In the genomic region with DNA sequence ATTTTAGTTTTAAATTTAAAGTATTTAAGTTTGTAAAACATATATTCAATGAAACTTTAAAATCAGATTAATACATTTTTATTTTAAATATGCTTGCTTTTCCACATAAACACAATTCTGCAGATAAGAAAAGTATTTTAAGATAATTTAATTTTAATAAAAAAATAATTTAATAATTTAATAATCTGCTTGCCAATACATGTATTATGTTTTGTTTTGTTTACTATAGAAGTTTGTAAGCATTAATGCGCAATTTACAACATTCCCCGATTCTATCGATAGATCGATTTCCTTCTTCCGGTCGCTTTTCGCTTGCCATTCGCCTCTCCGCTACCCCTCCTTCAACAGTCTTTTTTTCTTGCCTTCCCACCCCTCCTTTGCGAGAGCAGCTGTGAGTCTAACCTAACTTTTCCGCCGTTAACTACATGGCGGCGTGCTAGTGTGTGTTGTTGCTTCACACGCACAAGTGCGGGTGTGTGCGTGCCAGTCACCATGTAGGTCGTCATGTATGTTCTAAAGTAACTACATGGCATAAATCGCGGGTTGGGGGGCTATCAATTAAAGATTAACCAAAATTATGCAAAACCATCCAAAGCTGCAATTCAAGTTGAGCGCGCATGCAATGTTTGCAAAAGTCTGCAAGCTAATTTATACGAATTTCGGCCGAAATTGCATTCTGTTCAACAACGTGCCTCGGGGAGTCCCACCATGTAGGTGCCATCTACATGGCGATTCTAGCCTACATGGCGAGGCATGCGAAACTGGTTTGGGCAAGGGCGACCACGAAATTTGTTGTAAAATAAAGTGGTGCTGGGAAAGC, we compare ENCODE assay signal across 3 fruit fly cellular contexts.
TF ChIP-seq lines count a peak whose summit lies in the region.

No protein-coding gene starts in this region.

TF ChIP-seq in whole organism, adult, 20 proteins besides CTCF, POLR2A, EP300 and RAD21 (continued from another document):
- peak; percentile 46 for TF ChIP-seq CG5204 (GFP tag; optimal IDR thresholded peaks at IDR 0.05; lab: Kevin White, UChicago)
- TF ChIP-seq Crg-1 (GFP tag; optimal IDR thresholded peaks at IDR 0.05; lab: Kevin White, UChicago): no peak
- peak; percentile 25 for TF ChIP-seq tj (GFP tag; optimal IDR thresholded peaks at IDR 0.05; lab: Kevin White, UChicago)
- no peak for TF ChIP-seq kay (GFP tag; lab: Kevin White, UChicago; ENCODE audit: borderline replicate concordance)
- no peak for TF ChIP-seq CG14711 (tag; optimal IDR thresholded peaks at IDR 0.05; lab: Kevin White, UChicago)

TF ChIP-seq in whole organism, embryonic, 481 proteins besides CTCF, POLR2A, EP300 and RAD21 (continued from another document and continues in another):
- TF ChIP-seq sqz (GFP tag; optimal IDR thresholded peaks at IDR 0.05; lab: Kevin White, UChicago) (peak; percentile 70), wek (GFP tag; optimal IDR thresholded peaks at IDR 0.05; lab: Kevin White, UChicago) (peak; percentile 47), CG4360 (GFP tag; IDR thresholded peaks at IDR 0.05; lab: Robert Waterston, UW) (peak; percentile 82), CG8089 (GFP tag; optimal IDR thresholded peaks at IDR 0.05; lab: Kevin White, UChicago) (no peak), zfh2 (GFP tag; optimal IDR thresholded peaks at IDR 0.05; lab: Kevin White, UChicago) (peak; percentile 20), CG1832 (GFP tag; optimal IDR thresholded peaks at IDR 0.05; lab: Kevin White, UChicago) (no peak), Atf-2 (GFP tag; optimal IDR thresholded peaks at IDR 0.05; lab: Kevin White, UChicago) (no peak), onecut (GFP tag; IDR thresholded peaks at IDR 0.05; lab: Robert Waterston, UW) (peak; percentile 9; the same call in 1 of the 2 replicates), Stat92E (GFP tag; optimal IDR thresholded peaks at IDR 0.05; lab: Kevin White, UChicago) (peak in 1 of 3 experiments; percentile 7), NC2α (GFP tag; optimal IDR thresholded peaks at IDR 0.05; lab: Kevin White, UChicago) (no peak), prd (optimal IDR thresholded peaks at IDR 0.05; lab: Kevin White, UChicago) (no peak), prd (GFP tag; IDR thresholded peaks at IDR 0.05; lab: Robert Waterston, UW) (no peak), CG4404 (GFP tag; IDR thresholded peaks at IDR 0.05; lab: Robert Waterston, UW) (no peak), CG6689 (GFP tag; IDR thresholded peaks at IDR 0.05; lab: Robert Waterston, UW) (no peak), Dad (GFP tag; optimal IDR thresholded peaks at IDR 0.05; lab: Kevin White, UChicago) (no peak), dmrt99B (tag; optimal IDR thresholded peaks at IDR 0.05; lab: Kevin White, UChicago) (no peak), CG14965 (GFP tag; optimal IDR thresholded peaks at IDR 0.05; lab: Kevin White, UChicago; ENCODE audit: borderline replicate concordance) (no peak), grau (tag; optimal IDR thresholded peaks at IDR 0.05; lab: Kevin White, UChicago) (peak; percentile 32), CG8359 (GFP tag; optimal IDR thresholded peaks at IDR 0.05; lab: Kevin White, UChicago; ENCODE audit: borderline replicate concordance) (no peak), HmgZ (tag; optimal IDR thresholded peaks at IDR 0.05; lab: Kevin White, UChicago) (peak; percentile 64), CG15514 (GFP tag; optimal IDR thresholded peaks at IDR 0.05; lab: Kevin White, UChicago) (peak; percentile 41), NK7.1 (GFP tag; optimal IDR thresholded peaks at IDR 0.05; lab: Kevin White, UChicago) (no peak), trem (tag; optimal IDR thresholded peaks at IDR 0.05; lab: Kevin White, UChicago) (no peak), sr (GFP tag; IDR thresholded peaks at IDR 0.05; lab: Robert Waterston, UW) (no peak), CG2199 (GFP tag; IDR thresholded peaks at IDR 0.05; lab: Robert Waterston, UW) (no peak), ato (GFP tag; IDR thresholded peaks at IDR 0.05; lab: Robert Waterston, UW; ENCODE audit: partially characterized antibody) (peak; percentile 39; the same call in 1 of the 2 replicates), Asciz (GFP tag; optimal IDR thresholded peaks at IDR 0.05; lab: Kevin White, UChicago) (peak; percentile 4), Mrtf (GFP tag; IDR thresholded peaks at IDR 0.05; lab: Robert Waterston, UW) (no peak), fd64A (GFP tag; optimal IDR thresholded peaks at IDR 0.05; lab: Kevin White, UChicago) (no peak), ap (GFP tag; IDR thresholded peaks at IDR 0.05; lab: Robert Waterston, UW) (no peak), ewg (GFP tag; optimal IDR thresholded peaks at IDR 0.05; lab: Kevin White, UChicago) (peak; percentile 18), CG14860 (GFP tag; IDR thresholded peaks at IDR 0.05; lab: Robert Waterston, UW; ENCODE audit: partially characterized antibody) (no peak; the same call in 2 of the 3 replicates), Xrp1 (GFP tag; IDR thresholded peaks at IDR 0.05; lab: Robert Waterston, UW) (no peak), Kr (GFP tag; optimal IDR thresholded peaks at IDR 0.05; lab: Kevin White, UChicago) (no peak), repo (GFP tag; optimal IDR thresholded peaks at IDR 0.05; lab: Kevin White, UChicago) (no peak), Eip74EF (GFP tag; optimal IDR thresholded peaks at IDR 0.05; lab: Kevin White, UChicago) (no peak), CoRest (tag; optimal IDR thresholded peaks at IDR 0.05; lab: Kevin White, UChicago) (peak; percentile 40), fru (optimal IDR thresholded peaks at IDR 0.05; lab: Kevin White, UChicago) (no peak), Bgb (GFP tag; IDR thresholded peaks at IDR 0.05; lab: Robert Waterston, UW; ENCODE audit: partially characterized antibody) (peak; percentile 72), z (GFP tag; IDR thresholded peaks at IDR 0.05; lab: Robert Waterston, UW) (no peak), CG2678 (tag; optimal IDR thresholded peaks at IDR 0.05; lab: Kevin White, UChicago) (no peak), sc (optimal IDR thresholded peaks at IDR 0.05; lab: Kevin White, UChicago) (no peak), sc (GFP tag; optimal IDR thresholded peaks at IDR 0.05; lab: Kevin White, UChicago) (no peak), CG11696 (GFP tag; IDR thresholded peaks at IDR 0.05; lab: Robert Waterston, UW) (no peak), Deaf1 (tag; optimal IDR thresholded peaks at IDR 0.05; lab: Kevin White, UChicago) (no peak), luna (GFP tag; optimal IDR thresholded peaks at IDR 0.05; lab: Kevin White, UChicago) (no peak), Ets97D (GFP tag; optimal IDR thresholded peaks at IDR 0.05; lab: Kevin White, UChicago) (peak; percentile 87), CG8281 (tag; optimal IDR thresholded peaks at IDR 0.05; lab: Kevin White, UChicago) (no peak), Trl (optimal IDR thresholded peaks at IDR 0.05; lab: Kevin White, UChicago) (no peak), Trl (GFP tag; optimal IDR thresholded peaks at IDR 0.05; lab: Kevin White, UChicago) (no peak), CG11504 (tag; optimal IDR thresholded peaks at IDR 0.05; lab: Kevin White, UChicago) (no peak), mirr (GFP tag; optimal IDR thresholded peaks at IDR 0.05; lab: Kevin White, UChicago) (peak; percentile 72), CG17359 (tag; optimal IDR thresholded peaks at IDR 0.05; lab: Kevin White, UChicago) (no peak), exex (tag; optimal IDR thresholded peaks at IDR 0.05; lab: Kevin White, UChicago) (no peak), tgo (GFP tag; IDR thresholded peaks at IDR 0.05; lab: Robert Waterston, UW) (0 out of 3 replicates have a peak, but pooled peaks have one; percentile 3), PHDP (tag; optimal IDR thresholded peaks at IDR 0.05; lab: Kevin White, UChicago) (no peak), tio (GFP tag; optimal IDR thresholded peaks at IDR 0.05; lab: Kevin White, UChicago) (no peak), CG13296 (GFP tag; optimal IDR thresholded peaks at IDR 0.05; lab: Kevin White, UChicago) (peak; percentile 35), Hsf (GFP tag; optimal IDR thresholded peaks at IDR 0.05; lab: Kevin White, UChicago) (no peak)

TF ChIP-seq in whole organism, prepupa, 60 proteins besides CTCF, POLR2A, EP300 and RAD21 (continued from another document):
- TF ChIP-seq Smox (GFP tag; optimal IDR thresholded peaks at IDR 0.05; lab: Kevin White, UChicago) (no peak), Eip75B (GFP tag; optimal IDR thresholded peaks at IDR 0.05; lab: Kevin White, UChicago) (no peak), fd85E (GFP tag; optimal IDR thresholded peaks at IDR 0.05; lab: Kevin White, UChicago) (no peak), Eip78C (GFP tag; lab: Kevin White, UChicago) (peak; percentile 42), CG8632 (GFP tag; optimal IDR thresholded peaks at IDR 0.05; lab: Kevin White, UChicago) (no peak), Gug (GFP tag; IDR thresholded peaks at IDR 0.05; lab: Robert Waterston, UW) (no peak), fd59A (GFP tag; optimal IDR thresholded peaks at IDR 0.05; lab: Kevin White, UChicago) (no peak), Hr4 (GFP tag; optimal IDR thresholded peaks at IDR 0.05; lab: Kevin White, UChicago) (no peak), Blimp-1 (GFP tag; optimal IDR thresholded peaks at IDR 0.05; lab: Kevin White, UChicago) (peak; percentile 9), Sox102F (GFP tag; optimal IDR thresholded peaks at IDR 0.05; lab: Kevin White, UChicago) (no peak), vri (GFP tag; optimal IDR thresholded peaks at IDR 0.05; lab: Kevin White, UChicago) (no peak), Ets21C (GFP tag; optimal IDR thresholded peaks at IDR 0.05; lab: Kevin White, UChicago) (no peak), CG32006 (GFP tag; optimal IDR thresholded peaks at IDR 0.05; lab: Kevin White, UChicago) (peak; percentile 37), CG8119 (GFP tag; IDR thresholded peaks at IDR 0.05; lab: Robert Waterston, UW) (no peak), CG10631 (GFP tag; optimal IDR thresholded peaks at IDR 0.05; lab: Kevin White, UChicago) (peak; percentile 15), CG11762 (GFP tag; optimal IDR thresholded peaks at IDR 0.05; lab: Kevin White, UChicago; ENCODE audit: insufficient read depth) (no peak), spab (GFP tag; optimal IDR thresholded peaks at IDR 0.05; lab: Kevin White, UChicago) (no peak), CG6163 (GFP tag; IDR thresholded peaks at IDR 0.05; lab: Robert Waterston, UW) (peak; percentile 77), CG6854 (GFP tag; optimal IDR thresholded peaks at IDR 0.05; lab: Kevin White, UChicago) (no peak), CG6808 (GFP tag; optimal IDR thresholded peaks at IDR 0.05; lab: Kevin White, UChicago) (no peak), CG6276 (GFP tag; optimal IDR thresholded peaks at IDR 0.05; lab: Kevin White, UChicago) (no peak), CG3919 (GFP tag; optimal IDR thresholded peaks at IDR 0.05; lab: Kevin White, UChicago) (peak; percentile 15), fkh (GFP tag; optimal IDR thresholded peaks at IDR 0.05; lab: Kevin White, UChicago) (peak; percentile 66), CG3032 (tag; optimal IDR thresholded peaks at IDR 0.05; lab: Kevin White, UChicago) (peak; percentile 33), achi (GFP tag; optimal IDR thresholded peaks at IDR 0.05; lab: Kevin White, UChicago) (peak; percentile 21), CG34406 (GFP tag; optimal IDR thresholded peaks at IDR 0.05; lab: Kevin White, UChicago) (peak; percentile 4), Sox14 (GFP tag; optimal IDR thresholded peaks at IDR 0.05; lab: Kevin White, UChicago) (peak; percentile 19), CG1621 (tag; optimal IDR thresholded peaks at IDR 0.05; lab: Kevin White, UChicago) (peak; percentile 42), lz (GFP tag; optimal IDR thresholded peaks at IDR 0.05; lab: Kevin White, UChicago) (no peak), dac (GFP tag; optimal IDR thresholded peaks at IDR 0.05; lab: Kevin White, UChicago) (no peak), cyc (GFP tag; optimal IDR thresholded peaks at IDR 0.05; lab: Kevin White, UChicago) (peak; percentile 7), salr (GFP tag; optimal IDR thresholded peaks at IDR 0.05; lab: Kevin White, UChicago) (peak in 1 of 2 experiments; percentile 56), CG4318 (GFP tag; optimal IDR thresholded peaks at IDR 0.05; lab: Kevin White, UChicago) (no peak), OdsH (GFP tag; optimal IDR thresholded peaks at IDR 0.05; lab: Kevin White, UChicago) (no peak), CG11902 (GFP tag; optimal IDR thresholded peaks at IDR 0.05; lab: Kevin White, UChicago) (no peak), acj6 (GFP tag; optimal IDR thresholded peaks at IDR 0.05; lab: Kevin White, UChicago) (no peak), CG9139 (GFP tag; optimal IDR thresholded peaks at IDR 0.05; lab: Kevin White, UChicago) (no peak)
